Fruit fly (Drosophila melanogaster) whole organism, prepupa: ENCODE measurements around the gene CCAP.

ENCODE experiments used
- OdsH ChIP-seq: fragments of 200-800 bp; sonication (Bioruptor generic); optimal IDR thresholded peaks from 3 replicates; lab custom pipeline; 2016; ENCODE audit warnings: missing biosample characterization, missing genetic modification characterization
- net ChIP-seq: fragments of 200-800 bp; sonication (Bioruptor generic); optimal IDR thresholded peaks from 3 replicates; lab custom pipeline; 2016; ENCODE audit warnings: missing biosample characterization, missing genetic modification characterization

- no peak for TF ChIP-seq OdsH (GFP tag; lab: Kevin White, UChicago)
- no peak for TF ChIP-seq net
Observed at dm6 chr3R:22684044-22684947, 17.6 kb downstream of the CCAP start.
